Worm (Caenorhabditis elegans) whole organism, L3 larva: ENCODE results near the gene grd-10.

Experiments
- ceh-16 ChIP-seq: sonication (generic microtip); optimal IDR thresholded peaks from 2 replicates; lab custom pipeline; 2017; ENCODE audit warnings: missing biosample characterization, missing genetic modification characterization
- elt-1 ChIP-seq: fragments of 150-350 bp; optimal IDR thresholded peaks from 2 replicates; lab custom pipeline; 2014; ENCODE audit warnings: missing biosample characterization, missing genetic modification characterization
- fkh-10 ChIP-seq: sonication (generic microtip); optimal IDR thresholded peaks from 2 replicates; lab custom pipeline; 2017; ENCODE audit warnings: missing biosample characterization, missing genetic modification reagents, missing genetic modification characterization
- lsy-12 ChIP-seq: sonication (generic microtip); optimal IDR thresholded peaks from 2 replicates; lab custom pipeline; 2016; ENCODE audit warnings: mild to moderate bottlenecking, missing genetic modification characterization, missing compliant biosample characterization
- nhr-12 ChIP-seq: fragments of 150-350 bp; optimal IDR thresholded peaks from 2 replicates; lab custom pipeline; 2014; ENCODE audit warnings: missing biosample characterization, missing genetic modification characterization
- nhr-23 ChIP-seq: fragments of 150-350 bp; optimal IDR thresholded peaks from 2 replicates; lab custom pipeline; 2014; ENCODE audit warnings: missing biosample characterization, missing genetic modification reagents, missing genetic modification characterization
- nhr-28 ChIP-seq: fragments of 150-350 bp; optimal IDR thresholded peaks from 2 replicates; lab custom pipeline; 2014; ENCODE audit warnings: missing biosample characterization, missing genetic modification characterization
- skn-1 ChIP-seq: fragments of 150-350 bp; optimal IDR thresholded peaks from 2 replicates; lab custom pipeline; 2014; ENCODE audit warnings: missing biosample characterization, missing genetic modification characterization
- unc-39 ChIP-seq: sonication (generic microtip); optimal IDR thresholded peaks from 4 replicates; lab custom pipeline; 2017; ENCODE audit warnings: missing biosample characterization, missing genetic modification characterization
- unc-62 ChIP-seq: fragments of 150-350 bp; sonication (generic microtip); optimal IDR thresholded peaks from 4 replicates; lab custom pipeline; 2014; ENCODE audit warnings: missing biosample characterization, missing genetic modification reagents, missing genetic modification characterization

DNA sequence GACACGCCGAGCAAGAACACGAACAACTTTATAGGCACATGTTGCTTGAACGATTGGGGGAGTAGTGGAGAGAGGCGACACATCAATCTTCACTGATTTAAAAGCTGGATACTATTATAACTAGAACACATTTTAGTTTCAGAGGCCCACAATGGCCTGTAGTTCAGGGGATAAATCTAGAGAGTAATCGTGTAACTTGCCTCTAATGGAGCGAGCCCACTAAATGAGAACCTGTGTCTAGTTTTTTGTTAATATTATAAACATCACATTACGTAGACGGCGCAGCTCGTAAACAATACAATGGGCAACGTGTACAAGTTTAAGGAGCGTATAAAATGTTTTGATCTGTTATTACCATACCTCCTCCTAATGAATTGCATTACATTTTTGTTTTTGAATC, 3.8 kb downstream of the grd-10 start, which contains the start of gene F58E2.5:
- TF ChIP-seq lsy-12 (tag; lab: Kevin White, UChicago) (no peak), ceh-16 (tag; lab: Kevin White, UChicago) (no peak), fkh-10 (no peak), nhr-23 (tag; lab: Kevin White, UChicago) (no peak), unc-39 (no peak), elt-1 (tag; lab: Kevin White, UChicago) (no peak), unc-62 (GFP tag; lab: Kevin White, UChicago) (no peak), skn-1 (tag; lab: Kevin White, UChicago) (no peak), nhr-28 (no peak), nhr-12 (tag; lab: Kevin White, UChicago) (no peak)
